Fruit fly (Drosophila melanogaster) Kc167 (cell line): Measurements from ENCODE around the gene Rhp.
"Not testable (repeated sequence)": the region's sequence is repeated elsewhere in the genome, so short reads cannot be mapped to it uniquely, and the experiment has no call there.

Experiments
- Myc ChIP-seq: fragments of >200 bp; optimal IDR thresholded peaks from 2 replicates; lab custom pipeline; 2017; ENCODE audit warnings: missing external identifiers
- Sin3A ChIP-seq: fragments of >200 bp; optimal IDR thresholded peaks from 2 replicates; lab custom pipeline; 2018; ENCODE audit warnings: missing external identifiers
- h ChIP-seq: fragments of >200 bp; optimal IDR thresholded peaks from 3 replicates; lab custom pipeline; 2018; ENCODE audit warnings: missing external identifiers
- insv ChIP-seq: fragments of >200 bp; optimal IDR thresholded peaks from 3 replicates; lab custom pipeline; 2018; ENCODE audit warnings: missing external identifiers
- psq ChIP-seq: fragments of >200 bp; optimal IDR thresholded peaks from 2 replicates; lab custom pipeline; 2017; ENCODE audit warnings: missing external identifiers
- ttk ChIP-seq: sonication (Bioruptor generic); optimal IDR thresholded peaks from 2 replicates; lab custom pipeline; 2017; ENCODE audit warnings: missing external identifiers

Gene Rhp

dm6 chrX:15795951-15796443, 7.3 kb downstream of the Rhp start, which contains the start of gene sordd1:
Gene sordd1, minus strand, starts transcription at chrX:15796028.
- TF ChIP-seq psq (lab: Kevin White, UChicago); h; Sin3A: not testable (repeated sequence)

DNA sequence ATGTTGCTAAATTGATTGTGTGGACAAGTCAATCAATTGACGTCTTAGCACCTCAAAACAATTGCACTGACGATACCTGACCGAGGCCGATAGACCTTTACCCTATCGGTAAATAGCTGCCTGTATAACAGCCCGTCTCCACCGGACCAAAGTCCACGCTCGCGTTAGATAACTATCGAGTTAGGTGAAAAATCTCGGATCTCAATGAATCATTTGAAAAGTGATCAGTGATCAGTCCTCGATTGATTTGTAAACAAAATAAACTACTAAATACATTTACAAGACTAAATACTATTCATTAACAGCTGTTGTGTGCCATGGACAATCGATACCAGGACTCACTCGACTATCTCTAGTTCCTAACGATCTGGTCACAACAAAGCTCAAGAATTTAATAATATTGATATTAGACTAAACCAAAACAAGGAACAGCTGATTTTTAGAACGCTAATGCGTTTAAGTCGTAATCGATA, 10.4 kb downstream of the Rhp start, which contains the start of the genes sordd2 and CG15602:
Gene sordd2, minus strand, starts transcription at position 78 of the 473 bp plus-strand sequence.
Gene CG15602, plus strand, starts transcription at position 342 of the 473 bp plus-strand sequence.
- TF ChIP-seq Sin3A; Myc (lab: Kevin White, UChicago); h: not testable (repeated sequence)

DNA sequence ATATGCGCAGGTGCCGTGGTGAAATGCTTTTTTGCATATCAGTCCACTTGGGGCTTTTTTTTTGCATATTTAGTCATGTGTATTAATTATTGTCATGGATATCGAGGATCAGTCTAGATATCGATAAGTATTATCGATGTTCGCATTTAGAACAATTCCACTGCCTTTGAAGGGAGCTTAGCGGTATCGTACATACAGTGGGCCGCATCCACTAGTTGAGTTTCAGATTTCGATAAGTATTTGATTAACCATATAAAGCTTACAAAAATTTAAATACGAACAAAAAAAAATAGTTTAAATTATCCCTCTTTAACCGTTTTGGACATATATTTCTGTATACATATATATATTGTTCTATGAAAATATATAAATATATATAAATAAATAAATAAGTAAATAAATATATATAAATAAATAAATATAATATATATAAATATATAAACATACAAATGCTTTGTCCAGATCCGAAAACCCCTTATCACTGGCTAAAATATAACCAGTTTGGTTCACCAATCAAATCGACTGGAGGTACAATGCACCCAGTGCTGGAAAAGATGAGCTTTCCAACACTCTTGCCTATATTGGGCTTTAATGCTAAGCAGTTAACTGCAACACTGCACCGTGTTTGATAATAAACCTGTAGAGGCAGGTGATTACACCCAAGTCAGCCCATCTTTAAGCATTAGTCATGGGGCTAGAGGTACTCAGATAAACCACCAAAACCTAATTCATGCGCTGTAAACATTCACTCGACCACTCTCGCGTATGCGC, 14.4 kb downstream of the Rhp start:
- no peak for TF ChIP-seq psq (lab: Kevin White, UChicago)
- no peak for TF ChIP-seq Sin3A
- no peak for TF ChIP-seq insv (lab: Kevin White, UChicago)
- TF ChIP-seq ttk (lab: Kevin White, UChicago): no peak
- TF ChIP-seq h: no peak
- no peak for TF ChIP-seq Myc (lab: Kevin White, UChicago)

DNA sequence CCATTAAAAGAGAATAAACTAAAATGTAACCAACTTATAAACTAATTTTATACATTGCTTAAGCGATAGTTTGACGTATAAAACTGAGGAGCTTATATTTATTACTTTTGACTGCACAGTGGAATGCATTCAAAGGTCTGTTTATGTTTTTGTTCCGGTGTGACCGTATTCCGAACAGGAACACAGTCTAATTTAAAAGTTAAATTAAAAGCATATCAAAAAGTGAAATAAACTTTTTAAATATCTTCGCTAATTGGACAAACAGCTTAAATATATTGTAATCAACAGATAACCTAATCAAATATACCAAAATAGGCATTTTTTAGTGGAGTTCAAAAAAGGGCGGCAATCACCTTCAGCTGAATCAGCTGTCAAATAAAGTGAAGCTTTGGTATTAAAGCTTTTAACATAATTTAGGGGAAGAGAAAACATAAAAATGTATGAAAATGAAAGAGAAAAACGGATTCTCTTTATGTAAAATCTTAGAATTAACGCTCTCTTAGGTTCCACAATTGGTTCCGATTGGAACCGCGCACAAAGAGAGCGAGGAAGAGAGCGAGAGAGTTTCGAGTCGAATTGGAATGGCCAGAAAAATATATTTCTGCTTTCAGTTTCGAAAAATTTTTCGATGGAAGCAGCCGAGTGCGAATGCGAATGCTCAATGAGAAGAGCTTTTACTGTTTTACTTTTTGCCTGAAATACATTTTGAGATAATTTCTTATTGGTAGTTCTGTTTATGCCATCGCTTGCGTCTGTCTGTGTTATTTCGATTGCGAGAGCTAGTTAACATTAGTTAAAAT, 15.3 kb downstream of the Rhp start, which contains the start of the genes PGRP-LE and sd:
Gene PGRP-LE, minus strand, starts transcription at position 117 of the 800 bp plus-strand sequence.
Gene sd, plus strand, starts transcription at position 607 of the 800 bp plus-strand sequence.
- TF ChIP-seq psq (lab: Kevin White, UChicago): no peak
- TF ChIP-seq Myc (lab: Kevin White, UChicago): no peak
- TF ChIP-seq Sin3A: no peak
- TF ChIP-seq insv (lab: Kevin White, UChicago): no peak
- TF ChIP-seq h: no peak
- no peak for TF ChIP-seq ttk (lab: Kevin White, UChicago)

DNA sequence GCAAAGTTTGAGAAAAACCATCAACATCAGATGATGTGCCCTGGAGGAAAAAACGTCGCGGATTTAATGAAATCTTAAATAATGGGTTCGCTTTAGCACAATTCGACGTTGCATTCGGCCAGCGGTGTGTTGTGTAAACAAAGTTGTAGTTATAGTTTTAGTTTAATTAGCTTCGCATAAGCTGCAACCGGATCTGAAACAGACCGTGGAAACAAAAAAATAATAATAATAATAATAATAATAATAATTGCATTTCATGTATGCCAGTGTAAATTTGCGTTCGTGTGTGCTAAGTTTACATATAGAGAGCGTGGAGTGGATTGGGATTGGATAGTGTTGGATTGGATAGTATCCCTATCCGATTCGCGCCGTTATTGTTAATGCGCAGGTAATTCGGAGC, 16.1 kb downstream of the Rhp start:
- TF ChIP-seq insv (lab: Kevin White, UChicago): no peak
- TF ChIP-seq psq (lab: Kevin White, UChicago): no peak
- no peak for TF ChIP-seq h
- TF ChIP-seq Myc (lab: Kevin White, UChicago): no peak
- TF ChIP-seq Sin3A: no peak
- TF ChIP-seq ttk (lab: Kevin White, UChicago): no peak

- no peak for TF ChIP-seq h
- TF ChIP-seq Myc (lab: Kevin White, UChicago): no peak
- no peak for TF ChIP-seq psq (lab: Kevin White, UChicago)
- no peak for TF ChIP-seq ttk (lab: Kevin White, UChicago)
These were observed 16.8 kb downstream of the Rhp start for dm6 chrX:15805523-15805922.

DNA sequence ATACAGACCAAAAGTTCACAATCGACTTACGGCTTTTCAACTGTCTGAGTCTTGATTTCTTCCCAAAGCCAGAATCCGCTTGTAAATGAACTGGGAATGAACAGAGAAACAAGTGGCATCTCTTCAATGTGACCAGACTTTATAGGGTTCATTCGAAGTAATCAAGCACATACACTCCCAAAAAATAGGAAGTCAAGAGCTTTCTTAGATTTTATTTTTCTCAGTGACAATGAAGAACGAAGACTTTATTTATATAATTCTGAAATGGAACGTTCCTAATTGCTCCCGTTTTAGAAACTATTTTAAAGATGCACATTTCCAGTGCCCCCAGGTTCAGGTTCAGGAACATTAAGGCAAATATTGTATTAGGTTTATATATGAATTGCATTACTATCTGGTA, 19.2 kb downstream of the Rhp start:
- no peak for TF ChIP-seq h
- TF ChIP-seq Myc (lab: Kevin White, UChicago): no peak
- TF ChIP-seq ttk (lab: Kevin White, UChicago): no peak
- no peak for TF ChIP-seq Sin3A
- no peak for TF ChIP-seq insv (lab: Kevin White, UChicago)
- no peak for TF ChIP-seq psq (lab: Kevin White, UChicago)

DNA sequence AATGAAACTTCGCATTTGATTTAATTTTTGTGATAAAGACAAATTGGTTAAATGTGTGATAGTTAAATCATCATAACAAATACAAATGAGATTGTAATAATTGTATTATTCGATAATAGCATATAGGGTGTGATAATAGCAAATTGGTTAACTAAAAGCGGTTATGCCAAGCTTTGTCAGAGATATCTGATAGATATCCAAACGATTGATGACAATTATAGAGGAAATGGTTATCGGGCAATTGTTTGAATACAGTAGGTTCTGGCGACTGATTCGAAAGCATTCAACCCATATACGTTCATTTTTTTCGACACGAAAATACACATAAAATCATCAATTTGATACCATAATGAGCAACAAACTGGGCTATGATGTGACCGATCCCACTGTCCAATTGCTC, 20.6 kb downstream of the Rhp start, which contains the start of gene CG8509:
Gene CG8509, plus strand, starts transcription at position 301 of the 400 bp plus-strand sequence.
- no peak for TF ChIP-seq insv (lab: Kevin White, UChicago)
- TF ChIP-seq Sin3A: no peak
- no peak for TF ChIP-seq psq (lab: Kevin White, UChicago)
- no peak for TF ChIP-seq h
- no peak for TF ChIP-seq Myc (lab: Kevin White, UChicago)
- TF ChIP-seq ttk (lab: Kevin White, UChicago): no peak

- TF ChIP-seq Myc (lab: Kevin White, UChicago) (no peak), ttk (lab: Kevin White, UChicago) (no peak), psq (lab: Kevin White, UChicago) (no peak), insv (lab: Kevin White, UChicago) (no peak), Sin3A (no peak), h (no peak)
These were observed 23.2 kb downstream of the Rhp start for dm6 chrX:15811666-15812614.

- TF ChIP-seq h (no peak), Myc (lab: Kevin White, UChicago) (no peak), insv (lab: Kevin White, UChicago) (no peak), ttk (lab: Kevin White, UChicago) (no peak), psq (lab: Kevin White, UChicago) (no peak), Sin3A (no peak)
These were observed 23.9 kb downstream of the Rhp start for dm6 chrX:15812615-15812995.

- no peak for TF ChIP-seq h
- TF ChIP-seq psq (lab: Kevin White, UChicago): no peak
- TF ChIP-seq Myc (lab: Kevin White, UChicago): no peak
- no peak for TF ChIP-seq Sin3A
- TF ChIP-seq insv (lab: Kevin White, UChicago): no peak
- TF ChIP-seq ttk (lab: Kevin White, UChicago): no peak
These were observed 24.5 kb downstream of the Rhp start for dm6 chrX:15813224-15813623.
